Worm (Caenorhabditis elegans) whole organism, L2 larva: ENCODE results near the gene mbr-1.

Experiments
- ama-1 ChIP-seq: fragments of 150-350 bp; optimal IDR thresholded peaks from 2 replicates; lab custom pipeline; 2018; ENCODE audit warnings: inconsistent platforms
- ceh-82 ChIP-seq: fragments of 150-350 bp; optimal IDR thresholded peaks from 2 replicates; lab custom pipeline; 2014; ENCODE audit warnings: missing biosample characterization, missing genetic modification characterization
- lin-39 ChIP-seq: fragments of 150-350 bp; optimal IDR thresholded peaks from 2 replicates; lab custom pipeline; 2014; ENCODE audit warnings: missing biosample characterization, missing genetic modification reagents, missing genetic modification characterization
- mab-5 ChIP-seq: fragments of 150-350 bp; optimal IDR thresholded peaks from 2 replicates; lab custom pipeline; 2014; ENCODE audit warnings: missing biosample characterization, missing genetic modification characterization
- nhr-10 ChIP-seq: sonication (generic microtip); optimal IDR thresholded peaks from 2 replicates; lab custom pipeline; 2017; ENCODE audit warnings: missing biosample characterization, missing genetic modification characterization
- nhr-11 ChIP-seq: fragments of 150-350 bp; optimal IDR thresholded peaks from 2 replicates; lab custom pipeline; 2014; ENCODE audit warnings: missing biosample characterization, missing genetic modification characterization
- nhr-12 ChIP-seq: fragments of 150-350 bp; optimal IDR thresholded peaks from 2 replicates; lab custom pipeline; 2014; ENCODE audit warnings: missing biosample characterization, missing genetic modification characterization
- unc-39 ChIP-seq: fragments of 150-350 bp; optimal IDR thresholded peaks from 2 replicates; lab custom pipeline; 2014; ENCODE audit warnings: missing biosample characterization, missing genetic modification characterization
- unc-62 ChIP-seq: fragments of 150-350 bp; optimal IDR thresholded peaks from 2 replicates; lab custom pipeline; 2014; ENCODE audit warnings: missing biosample characterization, missing genetic modification reagents, missing genetic modification characterization
- ztf-11 ChIP-seq: sonication (generic microtip); optimal IDR thresholded peaks from 2 replicates; lab custom pipeline; 2017; ENCODE audit warnings: missing biosample characterization, missing genetic modification characterization
- ztf-4 ChIP-seq: fragments of 150-350 bp; optimal IDR thresholded peaks from 2 replicates; lab custom pipeline; 2014; ENCODE audit warnings: missing biosample characterization, missing genetic modification characterization

DNA sequence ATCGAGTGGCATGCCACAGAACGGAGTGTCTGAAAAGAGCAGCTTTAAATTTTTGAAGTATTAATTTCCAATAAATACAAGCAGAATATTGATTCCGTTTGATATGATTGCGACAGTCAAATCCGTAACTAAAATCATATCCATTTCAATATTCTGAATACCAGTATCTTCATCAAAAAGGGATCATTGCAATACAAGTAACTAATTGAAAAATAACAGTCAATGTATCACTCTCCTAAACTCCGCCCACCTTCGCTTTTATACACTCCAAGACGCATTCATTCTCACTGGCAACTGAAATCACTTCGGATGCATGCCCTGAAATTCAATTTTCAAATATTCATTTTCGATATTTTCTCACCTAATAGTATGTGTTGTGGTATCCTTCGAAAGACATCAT, 31.5 kb upstream of the mbr-1 start, which contains the start of gene R07A4.3:
- no peak for TF ChIP-seq nhr-11 (tag; lab: Kevin White, UChicago)
- TF ChIP-seq unc-62: no peak
- TF ChIP-seq ama-1 (lab: Kevin White, UChicago): no peak
- TF ChIP-seq ztf-4 (tag; lab: Kevin White, UChicago): no peak
- no peak for TF ChIP-seq unc-39 (tag; lab: Kevin White, UChicago)
- TF ChIP-seq mab-5 (tag; lab: Kevin White, UChicago): no peak
- TF ChIP-seq ceh-82: no peak
- TF ChIP-seq ztf-11: no peak
- TF ChIP-seq lin-39 (tag; lab: Kevin White, UChicago): no peak
- TF ChIP-seq nhr-12 (tag; lab: Kevin White, UChicago): no peak
- TF ChIP-seq nhr-10: no peak
